Fruit fly (Drosophila melanogaster): Measurements from ENCODE around the gene CG7208.

CG7208 gene

dm6 chr3R:18199885-18200249 is 14.4 kb upstream of the CG7208 start (continued):
- TF ChIP-seq luna (GFP tag; optimal IDR thresholded peaks at IDR 0.05) (no peak), CG15601 (tag; optimal IDR thresholded peaks at IDR 0.05) (peak; percentile 43), Dp (GFP tag; optimal IDR thresholded peaks at IDR 0.05) (peak; percentile 60), ewg (GFP tag; optimal IDR thresholded peaks at IDR 0.05) (peak; percentile 69), Doc3 (GFP tag; IDR thresholded peaks at IDR 0.05; ENCODE audit: partially characterized antibody) (no peak)

DNA sequence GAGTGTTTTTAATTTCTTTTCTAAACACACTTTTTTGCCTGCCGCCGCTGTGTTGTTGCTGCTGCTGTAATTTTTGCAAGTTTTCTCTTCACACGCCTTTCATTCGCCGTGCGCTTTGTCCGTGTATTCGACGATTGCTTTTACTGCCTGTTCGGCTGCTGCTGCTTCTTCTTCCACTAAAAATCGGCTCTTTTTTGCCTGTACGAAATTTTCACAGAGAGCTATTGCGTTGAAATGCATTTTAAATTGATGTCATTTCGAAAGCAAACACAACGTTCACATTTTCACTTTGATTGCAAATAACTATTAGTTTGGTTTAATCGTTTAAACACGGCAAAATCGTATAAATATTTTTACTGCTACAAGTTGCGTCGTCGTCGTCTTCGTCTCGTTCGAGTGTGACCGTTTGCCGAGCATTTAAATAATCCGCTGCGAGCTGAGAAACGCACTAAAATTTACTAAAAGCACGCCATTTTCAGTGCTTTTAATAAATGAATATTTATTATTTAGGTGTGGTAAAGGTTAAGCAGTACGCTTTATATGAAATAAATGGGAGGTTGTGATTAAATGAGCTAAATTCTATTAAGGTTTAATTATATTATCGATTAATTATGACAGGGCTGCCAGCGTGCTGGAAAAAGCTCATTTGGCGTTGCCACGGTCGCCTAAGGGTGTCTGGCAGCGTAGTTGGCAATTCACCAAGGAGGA is 13.8 kb upstream of the CG7208 start, which contains the start of the genes Ssdp and CG7985:
Gene Ssdp, minus strand, starts transcription at position 419 of the 708 bp plus-strand sequence.
Gene CG7985, plus strand, starts transcription at position 681 of the 708 bp plus-strand sequence.
- TF ChIP-seq h (optimal IDR thresholded peaks at IDR 0.05): no peak
- peak; percentile 81 for TF ChIP-seq gfzf (GFP tag; optimal IDR thresholded peaks at IDR 0.05)
- TF ChIP-seq Ets65A (GFP tag): no peak
- no peak for TF ChIP-seq chm (GFP tag; IDR thresholded peaks at IDR 0.05)
- peak; percentile 33 for TF ChIP-seq CG2120 (GFP tag; optimal IDR thresholded peaks at IDR 0.05)
- TF ChIP-seq CG33213 (GFP tag; optimal IDR thresholded peaks at IDR 0.05): peak; percentile 20
- TF ChIP-seq Mad (GFP tag; optimal IDR thresholded peaks at IDR 0.05): peak; percentile 9
- peak; percentile 66 for TF ChIP-seq BEAF-32 (GFP tag; optimal IDR thresholded peaks at IDR 0.05)
- TF ChIP-seq Sry-δ (GFP tag; optimal IDR thresholded peaks at IDR 0.05): peak; percentile 27
- no peak for TF ChIP-seq E2f1 (GFP tag; IDR thresholded peaks at IDR 0.05)
- peak; percentile 8 for TF ChIP-seq CG10267 (tag; optimal IDR thresholded peaks at IDR 0.05)
- TF ChIP-seq CG15514 (GFP tag; optimal IDR thresholded peaks at IDR 0.05): peak; percentile 60
- no peak for TF ChIP-seq vnd (GFP tag; IDR thresholded peaks at IDR 0.05; ENCODE audit: partially characterized antibody)
- TF ChIP-seq CG2712 (tag; optimal IDR thresholded peaks at IDR 0.05): peak; percentile 26
- TF ChIP-seq Ets97D (GFP tag; optimal IDR thresholded peaks at IDR 0.05): peak; percentile 66
- peak; percentile 3 for TF ChIP-seq Xbp1 (GFP tag; optimal IDR thresholded peaks at IDR 0.05)
- TF ChIP-seq CoRest (tag; optimal IDR thresholded peaks at IDR 0.05): peak; percentile 46
- peak; percentile 24 for TF ChIP-seq Max (GFP tag; optimal IDR thresholded peaks at IDR 0.05)
- TF ChIP-seq hkb (optimal IDR thresholded peaks at IDR 0.05): peak; percentile 69
- no peak for TF ChIP-seq hkb (GFP tag; IDR thresholded peaks at IDR 0.05)
- TF ChIP-seq CG2116 (GFP tag; optimal IDR thresholded peaks at IDR 0.05): peak; percentile 71
- no peak for TF ChIP-seq dmrt99B (tag; optimal IDR thresholded peaks at IDR 0.05)
- TF ChIP-seq trem (tag; optimal IDR thresholded peaks at IDR 0.05): peak; percentile 64
- TF ChIP-seq CTCF (GFP tag; optimal IDR thresholded peaks at IDR 0.05): peak; percentile 16
- no peak for TF ChIP-seq Doc2 (GFP tag; IDR thresholded peaks at IDR 0.05)
- no peak for TF ChIP-seq her (GFP tag; optimal IDR thresholded peaks at IDR 0.05)
- peak; percentile 44 for TF ChIP-seq nmo (GFP tag; optimal IDR thresholded peaks at IDR 0.05)
- no peak for TF ChIP-seq Gsc (GFP tag; IDR thresholded peaks at IDR 0.05)
- peak; percentile 91 for TF ChIP-seq Sin3A (optimal IDR thresholded peaks at IDR 0.05)
- TF ChIP-seq CG7928 (GFP tag; optimal IDR thresholded peaks at IDR 0.05): peak; percentile 8
- TF ChIP-seq jigr1 (GFP tag; IDR thresholded peaks at IDR 0.05): no peak
- TF ChIP-seq HmgD (GFP tag; optimal IDR thresholded peaks at IDR 0.05): no peak
- no peak for TF ChIP-seq CG13123 (GFP tag; optimal IDR thresholded peaks at IDR 0.05)
- TF ChIP-seq CG9797 (GFP tag; optimal IDR thresholded peaks at IDR 0.05): peak; percentile 83
- peak; percentile 14 for TF ChIP-seq sens (GFP tag)
- TF ChIP-seq CG14710 (tag; optimal IDR thresholded peaks at IDR 0.05): peak; percentile 47
- TF ChIP-seq schlank (tag; optimal IDR thresholded peaks at IDR 0.05): no peak
- TF ChIP-seq CG3163 (GFP tag; optimal IDR thresholded peaks at IDR 0.05): no peak
- TF ChIP-seq MESR4 (GFP tag; optimal IDR thresholded peaks at IDR 0.05): peak; percentile 80
- TF ChIP-seq YL-1 (GFP tag; optimal IDR thresholded peaks at IDR 0.05): peak; percentile 42
- peak; percentile 97 for TF ChIP-seq CG17385 (GFP tag; optimal IDR thresholded peaks at IDR 0.05)
- TF ChIP-seq Myb (GFP tag; optimal IDR thresholded peaks at IDR 0.05): no peak
- peak; percentile 68 for TF ChIP-seq CG4617 (GFP tag; optimal IDR thresholded peaks at IDR 0.05; ENCODE audit: borderline replicate concordance)
- TF ChIP-seq Awh (GFP tag; IDR thresholded peaks at IDR 0.05): no peak
- peak; percentile 49 for TF ChIP-seq Abd-B (GFP tag; optimal IDR thresholded peaks at IDR 0.05)
